Fruit fly (Drosophila melanogaster) whole organism, adult: ENCODE results near the gene mwh.

Experiments
- CG5204 ChIP-seq: fragments of 200-800 bp; sonication (Bioruptor generic); optimal IDR thresholded peaks from 2 replicates; lab custom pipeline; 2016; ENCODE audit warnings: missing biosample characterization, missing genetic modification characterization
- Mnt ChIP-seq: fragments of 200-800 bp; sonication (Bioruptor generic); optimal IDR thresholded peaks from 2 replicates; lab custom pipeline; 2016; ENCODE audit warnings: missing biosample characterization, mild to moderate bottlenecking, missing genetic modification characterization

DNA sequence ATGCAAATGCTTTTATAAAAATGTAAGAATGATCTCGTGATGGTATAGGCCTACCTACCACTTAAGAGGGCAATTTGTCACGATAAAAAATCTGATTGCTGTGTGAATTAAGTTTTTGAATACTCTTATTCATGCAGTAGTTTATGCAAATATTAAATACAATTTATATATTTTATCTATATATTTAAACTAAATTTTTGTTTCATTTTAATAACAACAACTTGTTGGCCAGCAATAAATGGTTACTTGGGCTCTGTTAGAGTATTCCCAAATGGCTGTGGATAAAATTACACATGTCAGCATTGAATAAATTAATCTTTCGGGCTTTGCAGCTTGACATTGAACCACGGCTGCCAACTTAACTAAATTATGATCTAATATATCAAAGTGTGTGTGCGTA is 58.0 kb downstream of the mwh start:
- TF ChIP-seq Mnt (GFP tag; lab: Kevin White, UChicago) = no peak
- TF ChIP-seq CG5204 (GFP tag; lab: Kevin White, UChicago) = no peak
